Worm (Caenorhabditis elegans) whole organism, mixed stage, embryonic: Measurements from ENCODE around the gene lex-1.

Experiments
- ces-1 ChIP-seq: fragments of 150-350 bp; optimal IDR thresholded peaks from 2 replicates; lab custom pipeline; 2014; ENCODE audit warnings: missing biosample characterization, missing genetic modification reagents, missing genetic modification characterization
- elt-3 ChIP-seq: fragments of 150-350 bp; optimal IDR thresholded peaks from 2 replicates; lab custom pipeline; 2014; ENCODE audit warnings: missing biosample characterization, missing genetic modification characterization
- lin-13 ChIP-seq: fragments of 150-350 bp; optimal IDR thresholded peaks from 2 replicates; lab custom pipeline; 2014; ENCODE audit warnings: missing biosample characterization, missing genetic modification characterization

ce11 chrIV:12128708-12129107, 49.4 kb downstream of the lex-1 start:
- TF ChIP-seq elt-3 (tag; lab: Kevin White, UChicago) = no peak
- TF ChIP-seq ces-1 (GFP tag; lab: Kevin White, UChicago) = no peak
- no peak for TF ChIP-seq lin-13 (tag; lab: Kevin White, UChicago)
